Worm (Caenorhabditis elegans) whole organism, young adult: Measurements from ENCODE around the gene T28C6.11.

Experiments used
- B0336.3 ChIP-seq: fragments of 200-800 bp; sonication (Bioruptor generic); IDR thresholded peaks from 2 replicates; pipeline ENCODE4 v1.3.6; 2022; ENCODE audit warnings: missing genetic modification characterization, missing compliant biosample characterization
- D2030.7 ChIP-seq: fragments of 200-800 bp; sonication (Bioruptor generic); IDR thresholded peaks from 2 replicates; pipeline ENCODE4 v1.3.6; 2022; ENCODE audit warnings: missing genetic modification reagents, missing genetic modification characterization, missing compliant biosample characterization
- F10E7.11 ChIP-seq: sonication (generic microtip); optimal IDR thresholded peaks from 2 replicates; lab custom pipeline; 2017; ENCODE audit warnings: mild to moderate bottlenecking, missing genetic modification characterization, moderate library complexity, missing compliant biosample characterization
- F22D6.2 ChIP-seq: sonication (generic microtip); optimal IDR thresholded peaks from 2 replicates; lab custom pipeline; 2016; ENCODE audit warnings: mild to moderate bottlenecking, missing genetic modification characterization, missing compliant biosample characterization
- F33H1.4 ChIP-seq: fragments of 200-800 bp; sonication (Bioruptor generic); IDR thresholded peaks from 2 replicates; pipeline ENCODE4 v1.3.6; 2022; ENCODE audit warnings: missing genetic modification reagents, missing genetic modification characterization, missing compliant biosample characterization
- F39B2.1 ChIP-seq: fragments of 200-800 bp; sonication (Bioruptor generic); IDR thresholded peaks from 2 replicates; pipeline ENCODE4 v1.3.6; 2022; ENCODE audit warnings: missing genetic modification reagents, missing genetic modification characterization, missing compliant biosample characterization
- F49E8.2 ChIP-seq: sonication (generic microtip); optimal IDR thresholded peaks from 3 replicates; lab custom pipeline; 2017; ENCODE audit warnings: missing genetic modification characterization, mild to moderate bottlenecking, missing compliant biosample characterization, antibody characterized with exemption, moderate library complexity; ENCODE audit not compliant: insufficient read depth
- F57A8.1 ChIP-seq: fragments of 200-800 bp; sonication (Bioruptor generic); optimal IDR thresholded peaks from 2 replicates; lab custom pipeline; 2018; ENCODE audit warnings: mild to moderate bottlenecking, missing genetic modification characterization, moderate library complexity, missing compliant biosample characterization
- K11D2.4 ChIP-seq: fragments of 200-800 bp; sonication (Bioruptor generic); IDR thresholded peaks from 2 replicates; pipeline ENCODE4 v1.3.6; 2022; ENCODE audit warnings: missing genetic modification reagents, missing genetic modification characterization, missing compliant biosample characterization
- Y56A3A.18 ChIP-seq: fragments of 200-800 bp; sonication (Bioruptor generic); IDR thresholded peaks from 2 replicates; pipeline ENCODE4 v1.3.6; 2022; ENCODE audit warnings: missing genetic modification reagents, missing genetic modification characterization, missing compliant biosample characterization
- Y95B8A.8 ChIP-seq: fragments of 200-800 bp; sonication (Bioruptor generic); IDR thresholded peaks from 2 replicates; pipeline ENCODE4 v1.3.6; 2022; ENCODE audit warnings: missing genetic modification reagents, missing genetic modification characterization, missing compliant biosample characterization
- ama-1 ChIP-seq, 3 experiments: fragments of 150-350 bp in 1 of 3; sonication (generic microtip) in 2 of 3; optimal IDR thresholded peaks; 2 replicates each; lab custom pipeline; 2014 to 2018; ENCODE audit warnings: missing biosample characterization in 2 of 3, missing genetic modification characterization in 2 of 3, missing genetic modification reagents in 2 of 3
- athp-1 ChIP-seq: sonication (generic microtip); optimal IDR thresholded peaks from 2 replicates; lab custom pipeline; 2017; ENCODE audit warnings: mild to moderate bottlenecking, missing genetic modification characterization, missing compliant biosample characterization
- ccch-3 ChIP-seq: fragments of 200-800 bp; sonication (Bioruptor generic); optimal IDR thresholded peaks from 2 replicates; lab custom pipeline; 2018; ENCODE audit warnings: mild to moderate bottlenecking, missing genetic modification characterization, missing compliant biosample characterization
- chd-7 ChIP-seq: sonication (generic microtip); optimal IDR thresholded peaks from 2 replicates; lab custom pipeline; 2016; ENCODE audit warnings: mild to moderate bottlenecking, missing genetic modification characterization, moderate library complexity, missing compliant biosample characterization
- dpff-1 ChIP-seq: sonication (generic microtip); optimal IDR thresholded peaks from 2 replicates; lab custom pipeline; 2017; ENCODE audit warnings: mild to moderate bottlenecking, missing genetic modification characterization, missing compliant biosample characterization
- dpl-1 ChIP-seq: fragments of 150-350 bp; optimal IDR thresholded peaks from 2 replicates; lab custom pipeline; 2014; ENCODE audit warnings: missing biosample characterization, missing genetic modification reagents, missing genetic modification characterization
- egrh-3 ChIP-seq: fragments of 200-800 bp; sonication (Bioruptor generic); IDR thresholded peaks from 2 replicates; pipeline ENCODE4 v1.3.6; 2022; ENCODE audit warnings: missing genetic modification reagents, missing genetic modification characterization, missing compliant biosample characterization
- ekl-4 ChIP-seq: fragments of 200-800 bp; sonication (Bioruptor generic); IDR thresholded peaks from 2 replicates; pipeline ENCODE4 v1.3.6; 2022; ENCODE audit warnings: missing genetic modification reagents, missing genetic modification characterization, missing compliant biosample characterization
- ets-4 ChIP-seq: fragments of 200-800 bp; sonication (Bioruptor generic); optimal IDR thresholded peaks from 2 replicates; lab custom pipeline; 2018; ENCODE audit warnings: mild to moderate bottlenecking, missing genetic modification characterization, missing compliant biosample characterization
- hlh-12 ChIP-seq: sonication (generic microtip); optimal IDR thresholded peaks from 2 replicates; lab custom pipeline; 2016; ENCODE audit warnings: missing genetic modification characterization, missing compliant biosample characterization
- hmg-1.2 ChIP-seq: fragments of 200-800 bp; sonication (Bioruptor generic); IDR thresholded peaks from 2 replicates; pipeline ENCODE4 v1.3.6; 2022; ENCODE audit warnings: missing genetic modification reagents, missing genetic modification characterization, missing compliant biosample characterization
- hmg-20 ChIP-seq: fragments of 200-800 bp; sonication (Bioruptor generic); IDR thresholded peaks from 2 replicates; pipeline ENCODE4 v1.3.6; 2022; ENCODE audit warnings: missing genetic modification reagents, missing genetic modification characterization, missing compliant biosample characterization
- hrde-1 ChIP-seq: sonication (generic microtip); optimal IDR thresholded peaks from 2 replicates; lab custom pipeline; 2016; ENCODE audit warnings: missing genetic modification characterization, mild to moderate bottlenecking, missing compliant biosample characterization, moderate library complexity, missing genotype, missing genetic modification reagents, borderline replicate concordance
- lin-26 ChIP-seq: fragments of 200-800 bp; sonication (Bioruptor generic); IDR thresholded peaks from 2 replicates; pipeline ENCODE4 v1.3.6; 2022; ENCODE audit warnings: missing genetic modification reagents, missing genetic modification characterization, missing compliant biosample characterization
- lin-35 ChIP-seq, 3 experiments: fragments of 150-350 bp in 2 of 3; sonication (generic microtip) in 1 of 3; optimal IDR thresholded peaks; 2 replicates each; lab custom pipeline; 2014 to 2018; ENCODE audit warnings: missing biosample characterization in 3 of 3, missing genetic modification characterization in 3 of 3, missing genetic modification reagents in 3 of 3
- lir-1 ChIP-seq: fragments of 200-800 bp; sonication (Bioruptor generic); conservative IDR thresholded peaks from 2 replicates; pipeline ENCODE4 v1.3.6; 2022; ENCODE audit warnings: missing genetic modification reagents, missing genetic modification characterization, missing compliant biosample characterization
- madf-10 ChIP-seq: sonication (generic microtip); optimal IDR thresholded peaks from 2 replicates; lab custom pipeline; 2016; ENCODE audit warnings: mild to moderate bottlenecking, missing genetic modification characterization, missing compliant biosample characterization
- madf-8 ChIP-seq: fragments of 200-800 bp; sonication (Bioruptor generic); conservative IDR thresholded peaks from 2 replicates; pipeline ENCODE4 v1.3.6; 2022; ENCODE audit warnings: missing genetic modification reagents, missing genetic modification characterization, missing compliant biosample characterization
- mel-28 ChIP-seq: sonication (generic microtip); optimal IDR thresholded peaks from 2 replicates; lab custom pipeline; 2016; ENCODE audit warnings: borderline replicate concordance, mild to moderate bottlenecking, missing genetic modification characterization, missing compliant biosample characterization
- nfya-1 ChIP-seq: sonication (generic microtip); optimal IDR thresholded peaks from 2 replicates; lab custom pipeline; 2017; ENCODE audit warnings: antibody characterized with exemption, missing compliant biosample characterization, missing genetic modification characterization, borderline replicate concordance; ENCODE audit not compliant: insufficient read depth
- nfya-2 ChIP-seq: fragments of 200-800 bp; sonication (Bioruptor generic); IDR thresholded peaks from 2 replicates; pipeline ENCODE4 v1.3.6; 2022; ENCODE audit warnings: missing genetic modification reagents, missing genetic modification characterization, missing compliant biosample characterization
- nhr-90 ChIP-seq: sonication (generic microtip); optimal IDR thresholded peaks from 2 replicates; lab custom pipeline; 2016; ENCODE audit warnings: missing genotype, mild to moderate bottlenecking, missing genetic modification characterization, missing compliant biosample characterization
- pha-4 ChIP-seq: fragments of 150-350 bp; sonication (generic microtip); optimal IDR thresholded peaks from 2 replicates; lab custom pipeline; 2014; ENCODE audit warnings: missing biosample characterization, missing genetic modification reagents, missing genetic modification characterization
- rpc-1 ChIP-seq, 2 experiments: fragments of 150-350 bp in 1 of 2; sonication (generic microtip) in 1 of 2; optimal IDR thresholded peaks; 2 replicates each; lab custom pipeline; 2014 to 2018; ENCODE audit warnings: missing biosample characterization in 1 of 2, missing genetic modification characterization in 1 of 2, missing genetic modification reagents in 1 of 2, missing genotype in 1 of 2
- snpc-1.3 ChIP-seq: sonication (generic microtip); optimal IDR thresholded peaks from 2 replicates; lab custom pipeline; 2017; ENCODE audit warnings: missing genetic modification characterization, mild to moderate bottlenecking, missing compliant biosample characterization, antibody characterized with exemption, moderate library complexity, missing genotype, missing genetic modification reagents; ENCODE audit not compliant: insufficient read depth
- snpc-3.4 ChIP-seq: sonication (generic microtip); optimal IDR thresholded peaks from 2 replicates; lab custom pipeline; 2017; ENCODE audit warnings: missing genetic modification characterization, mild to moderate bottlenecking, missing compliant biosample characterization, antibody characterized with exemption, moderate library complexity, missing genotype, missing genetic modification reagents
- sptf-2 ChIP-seq: fragments of 200-800 bp; sonication (Bioruptor generic); optimal IDR thresholded peaks from 2 replicates; lab custom pipeline; 2018; ENCODE audit warnings: mild to moderate bottlenecking, missing genetic modification characterization, missing compliant biosample characterization
- unc-62 ChIP-seq: fragments of 150-350 bp; optimal IDR thresholded peaks from 2 replicates; lab custom pipeline; 2014; ENCODE audit warnings: missing biosample characterization, missing genetic modification reagents, missing genetic modification characterization
- zfh-2 ChIP-seq: fragments of 200-800 bp; sonication (Bioruptor generic); conservative IDR thresholded peaks from 2 replicates; pipeline ENCODE4 v1.3.6; 2022; ENCODE audit warnings: missing genetic modification reagents, missing genetic modification characterization, missing compliant biosample characterization
- ztf-18 ChIP-seq: sonication (generic microtip); optimal IDR thresholded peaks from 2 replicates; lab custom pipeline; 2016; ENCODE audit warnings: missing genotype, mild to moderate bottlenecking, missing genetic modification characterization, missing compliant biosample characterization
- ztf-26 ChIP-seq: sonication (generic microtip); optimal IDR thresholded peaks from 2 replicates; lab custom pipeline; 2017; ENCODE audit warnings: missing genetic modification characterization, missing compliant biosample characterization
- ztf-28 ChIP-seq: fragments of 200-800 bp; sonication (Bioruptor generic); IDR thresholded peaks from 2 replicates; pipeline ENCODE4 v1.3.6; 2022; ENCODE audit warnings: missing genetic modification reagents, missing genetic modification characterization, missing compliant biosample characterization
- ztf-6 ChIP-seq: fragments of 200-800 bp; sonication (Bioruptor generic); IDR thresholded peaks from 2 replicates; pipeline ENCODE4 v1.3.6; 2022; ENCODE audit warnings: missing genetic modification reagents, missing genetic modification characterization, missing compliant biosample characterization

The T28C6.11 gene

DNA sequence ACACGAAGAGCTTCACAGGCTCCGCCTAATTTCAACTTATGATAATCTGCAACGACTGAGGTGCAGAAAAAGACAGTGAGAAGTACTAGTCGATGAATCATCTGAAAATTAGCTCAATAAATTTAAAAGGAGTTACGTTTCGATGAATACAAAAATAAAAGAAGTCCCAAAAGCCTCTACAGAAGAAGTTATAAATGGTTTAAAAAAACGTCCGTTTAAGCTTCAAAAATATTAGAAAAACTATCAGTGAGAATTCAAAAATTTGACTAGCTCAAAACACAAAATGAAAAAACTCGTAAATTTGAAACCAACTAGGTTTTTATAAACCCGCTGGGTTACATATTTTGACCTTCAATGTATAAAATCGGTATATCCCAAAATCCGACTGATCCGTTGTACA lies 15.9 kb upstream of the T28C6.11 start, which contains the start of gene T11B7.5:
Gene T11B7.5 (minus strand): TSS at position 101 of the 400 bp plus-strand sequence.
- TF ChIP-seq lir-1 (GFP tag; lab: Robert Waterston, UW) (no peak), ama-1 (optimal IDR thresholded peaks at IDR 0.05; lab: Kevin White, UChicago) (no peak), ama-1 (GFP tag; optimal IDR thresholded peaks at IDR 0.05; lab: Kevin White, UChicago) (no peak), lin-35 (GFP tag; optimal IDR thresholded peaks at IDR 0.05; lab: Kevin White, UChicago) (no peak), ztf-26 (no peak), pha-4 (tag; lab: Kevin White, UChicago) (no peak), zfh-2 (GFP tag; lab: Robert Waterston, UW) (no peak), lin-26 (GFP tag; lab: Robert Waterston, UW) (no peak), dpff-1 (no peak), D2030.7 (GFP tag; lab: Robert Waterston, UW) (no peak), hmg-1.2 (no peak), chd-7 (tag; lab: Kevin White, UChicago) (no peak)

DNA sequence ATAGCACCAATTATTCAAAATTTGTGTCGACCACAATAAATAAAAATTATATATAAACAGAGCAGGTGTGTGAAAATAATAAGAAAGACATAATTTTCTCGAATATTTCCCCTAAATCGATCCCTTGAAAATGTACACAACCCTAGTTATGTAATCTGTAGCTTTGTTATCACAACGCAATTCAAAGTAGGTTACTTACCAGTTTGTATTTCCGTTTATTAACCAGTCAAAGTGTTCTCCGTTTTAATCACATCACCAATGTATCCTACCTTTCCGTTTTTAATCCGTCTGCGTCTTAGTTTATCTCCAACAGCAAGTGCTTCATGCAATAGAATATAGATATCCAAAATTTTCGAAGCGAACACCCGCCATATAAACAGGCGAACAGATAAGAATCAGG lies 13.2 kb upstream of the T28C6.11 start:
- no peak for TF ChIP-seq snpc-3.4 (tag; lab: Kevin White, UChicago)
- TF ChIP-seq F39B2.1 (GFP tag; lab: Robert Waterston, UW): no peak
- no peak for TF ChIP-seq ztf-6
- TF ChIP-seq F49E8.2 (tag; lab: Kevin White, UChicago): no peak
- no peak for TF ChIP-seq F57A8.1 (GFP tag; lab: Kevin White, UChicago)
- TF ChIP-seq sptf-2 (GFP tag; lab: Kevin White, UChicago): no peak
- no peak for TF ChIP-seq F22D6.2 (tag; lab: Kevin White, UChicago)
- no peak for TF ChIP-seq hlh-12 (tag; lab: Kevin White, UChicago)
- TF ChIP-seq snpc-1.3: no peak
- TF ChIP-seq ccch-3 (GFP tag; lab: Kevin White, UChicago): no peak
- no peak for TF ChIP-seq nfya-1
- no peak for TF ChIP-seq ztf-28 (GFP tag; lab: Robert Waterston, UW)
- no peak for TF ChIP-seq ets-4 (GFP tag; lab: Kevin White, UChicago)
- no peak for TF ChIP-seq rpc-1 (optimal IDR thresholded peaks at IDR 0.05; lab: Kevin White, UChicago)
- no peak for TF ChIP-seq rpc-1 (tag; optimal IDR thresholded peaks at IDR 0.05; lab: Kevin White, UChicago)
- no peak for TF ChIP-seq F10E7.11 (tag; lab: Kevin White, UChicago)
- no peak for TF ChIP-seq Y95B8A.8 (GFP tag; lab: Robert Waterston, UW)
- TF ChIP-seq mel-28 (tag; lab: Kevin White, UChicago): no peak
- no peak for TF ChIP-seq nhr-90

DNA sequence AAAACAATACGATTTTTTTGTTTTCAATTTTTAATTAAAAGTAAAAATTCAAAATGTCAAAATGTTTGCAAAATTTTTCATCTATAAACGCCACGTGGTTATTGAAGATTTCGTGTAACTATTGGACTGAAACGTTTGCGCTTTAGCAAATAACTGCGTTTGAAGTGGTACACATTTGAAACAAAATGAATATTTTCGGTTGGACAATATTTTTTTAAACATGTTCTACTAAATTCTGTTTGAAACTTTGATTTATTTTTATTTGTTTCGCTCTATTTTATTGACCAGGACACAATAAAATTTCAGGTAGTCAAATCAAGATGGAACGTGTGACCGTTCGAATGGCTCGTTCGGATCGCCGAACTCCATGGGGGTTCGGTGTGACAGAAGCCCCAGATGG lies 12.1 kb upstream of the T28C6.11 start, which contains the start of gene alp-1:
Gene alp-1 (plus strand): TSS at position 301 of the 400 bp plus-strand sequence.
- TF ChIP-seq lin-35 (GFP tag; optimal IDR thresholded peaks at IDR 0.05; lab: Kevin White, UChicago) (no peak), K11D2.4 (GFP tag; lab: Robert Waterston, UW) (no peak)

ce11 chrIV:8850807-8851206 lies 10.7 kb upstream of the T28C6.11 start:
- no peak for TF ChIP-seq ztf-18 (tag; lab: Kevin White, UChicago)
- no peak for TF ChIP-seq hmg-20 (GFP tag; lab: Robert Waterston, UW)
- no peak for TF ChIP-seq pha-4 (tag; lab: Kevin White, UChicago)
- TF ChIP-seq F33H1.4 (GFP tag; lab: Robert Waterston, UW): no peak
- TF ChIP-seq Y56A3A.18 (GFP tag; lab: Robert Waterston, UW): no peak
- peak; percentile 31; the same call in 1 of the 2 replicates for TF ChIP-seq ekl-4 (GFP tag; lab: Robert Waterston, UW)
- no peak for TF ChIP-seq madf-10 (tag; lab: Kevin White, UChicago)
- no peak for TF ChIP-seq unc-62 (GFP tag; lab: Kevin White, UChicago)
- peak; percentile 87 for TF ChIP-seq zfh-2 (GFP tag; lab: Robert Waterston, UW)
- no peak for TF ChIP-seq B0336.3 (GFP tag; lab: Robert Waterston, UW)
- TF ChIP-seq nfya-2 (GFP tag; lab: Robert Waterston, UW): no peak
- peak; percentile 75; the same call in 1 of the 2 replicates for TF ChIP-seq egrh-3
- TF ChIP-seq hrde-1 (tag; lab: Kevin White, UChicago): no peak
- TF ChIP-seq athp-1 (tag; lab: Kevin White, UChicago): no peak
- TF ChIP-seq madf-8 (GFP tag; lab: Robert Waterston, UW): no peak
- TF ChIP-seq ztf-28 (GFP tag; lab: Robert Waterston, UW): no peak
- TF ChIP-seq K11D2.4 (GFP tag; lab: Robert Waterston, UW): no peak
- TF ChIP-seq dpl-1: no peak
